Fruit fly (Drosophila melanogaster): ENCODE data around the gene CG2975.

Gene CG2975

DNA sequence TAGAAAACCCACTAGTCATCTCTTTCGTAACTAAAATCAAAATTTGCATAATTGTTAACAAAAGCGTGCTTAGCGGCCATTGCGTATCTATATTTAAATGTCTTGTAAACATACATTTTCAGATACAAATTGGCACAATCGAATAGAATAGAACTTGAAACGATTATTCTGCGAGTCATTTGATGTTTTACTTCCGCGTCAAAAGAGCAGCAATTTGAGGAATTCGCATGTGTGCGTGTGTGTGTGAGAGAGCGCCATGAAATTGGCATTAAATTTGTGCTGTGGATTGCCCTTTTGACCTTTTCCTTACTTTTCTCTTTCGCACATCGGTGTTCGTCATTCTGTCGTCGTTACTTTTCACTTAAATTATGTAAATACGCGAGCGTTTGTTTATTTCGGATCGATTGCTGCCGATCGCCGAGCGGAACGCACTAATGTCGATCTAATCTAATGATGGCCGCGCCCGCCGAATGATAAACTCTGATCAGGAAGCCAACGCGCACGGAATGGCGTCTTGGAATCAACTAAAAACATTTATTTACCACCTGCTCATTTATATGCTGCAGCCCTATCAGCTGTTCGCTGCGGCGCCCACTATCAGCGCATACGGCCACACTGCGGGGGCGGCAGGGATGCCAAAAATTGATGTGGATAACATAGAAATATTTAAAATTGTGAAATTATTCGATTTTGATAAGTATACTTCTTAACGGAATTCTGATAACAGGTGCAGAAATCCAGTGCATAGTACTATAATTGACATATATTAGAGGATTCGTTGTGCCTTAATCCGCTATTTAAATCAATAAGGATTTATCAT is 45.0 kb downstream of the CG2975 start (continued):
- TF ChIP-seq zen2 (GFP tag; IDR thresholded peaks at IDR 0.05; ENCODE audit: partially characterized antibody), result no peak; the same call in 2 of the 3 replicates
- no peak for TF ChIP-seq cato (GFP tag; optimal IDR thresholded peaks at IDR 0.05; ENCODE audit: borderline replicate concordance)
- TF ChIP-seq CG3847 (GFP tag; IDR thresholded peaks at IDR 0.05), result peak; percentile 70
- TF ChIP-seq Ssrp (tag; optimal IDR thresholded peaks at IDR 0.05), result no peak
- TF ChIP-seq crp (GFP tag; optimal IDR thresholded peaks at IDR 0.05), result peak; percentile 91 to 99
- no peak for TF ChIP-seq tup (GFP tag; optimal IDR thresholded peaks at IDR 0.05)
- peak; percentile 83 for TF ChIP-seq CG7987 (GFP tag; optimal IDR thresholded peaks at IDR 0.05)
- no peak for TF ChIP-seq hb (GFP tag; IDR thresholded peaks at IDR 0.05; ENCODE audit: partially characterized antibody)
- TF ChIP-seq CG12659 (GFP tag; optimal IDR thresholded peaks at IDR 0.05), result peak; percentile 84
- TF ChIP-seq her (GFP tag; optimal IDR thresholded peaks at IDR 0.05), result no peak
- TF ChIP-seq CG17612 (GFP tag; IDR thresholded peaks at IDR 0.05), result no peak
- TF ChIP-seq en (GFP tag; optimal IDR thresholded peaks at IDR 0.05), result no peak
- TF ChIP-seq da (GFP tag; optimal IDR thresholded peaks at IDR 0.05), result peak; percentile 68
- TF ChIP-seq Med (GFP tag), result peak; percentile 96
- no peak for TF ChIP-seq vnd (GFP tag; IDR thresholded peaks at IDR 0.05; ENCODE audit: partially characterized antibody)
- no peak for TF ChIP-seq BEAF-32 (GFP tag; optimal IDR thresholded peaks at IDR 0.05)
- TF ChIP-seq Gug (GFP tag; IDR thresholded peaks at IDR 0.05), result peak; percentile 54; the same call in 2 of the 4 replicates
- TF ChIP-seq insv (GFP tag; optimal IDR thresholded peaks at IDR 0.05), result peak in 1 of 2 experiments; percentile 44
- TF ChIP-seq Eip74EF (GFP tag; optimal IDR thresholded peaks at IDR 0.05), result peak in 1 of 2 experiments; percentile 85
- TF ChIP-seq CG7928 (GFP tag; optimal IDR thresholded peaks at IDR 0.05), result peak; percentile 99
- TF ChIP-seq z (GFP tag; IDR thresholded peaks at IDR 0.05), result 0 out of 3 replicates have a peak, but pooled peaks have one; percentile 25
- TF ChIP-seq CG11093 (GFP tag; IDR thresholded peaks at IDR 0.05), result no peak
- peak; percentile 57 for TF ChIP-seq kni (GFP tag; optimal IDR thresholded peaks at IDR 0.05)
- no peak for TF ChIP-seq Ravus (GFP tag; IDR thresholded peaks at IDR 0.05)
- no peak for TF ChIP-seq Sry-δ (GFP tag; optimal IDR thresholded peaks at IDR 0.05)
- TF ChIP-seq pb (GFP tag; optimal IDR thresholded peaks at IDR 0.05), result peak; percentile 5
- peak; percentile 66 for TF ChIP-seq oc (tag; optimal IDR thresholded peaks at IDR 0.05)
- TF ChIP-seq CG3163 (GFP tag; optimal IDR thresholded peaks at IDR 0.05), result peak; percentile 8
- peak; percentile 4 for TF ChIP-seq CG8388 (GFP tag; optimal IDR thresholded peaks at IDR 0.05)
- TF ChIP-seq D19B (GFP tag; optimal IDR thresholded peaks at IDR 0.05), result peak; percentile 15
- TF ChIP-seq hbn (GFP tag; IDR thresholded peaks at IDR 0.05; ENCODE audit: partially characterized antibody), result peak; percentile 24; the same call in 1 of the 2 replicates
- TF ChIP-seq CG11723 (GFP tag; optimal IDR thresholded peaks at IDR 0.05), result no peak
- TF ChIP-seq CG18764 (GFP tag; optimal IDR thresholded peaks at IDR 0.05), result no peak
- TF ChIP-seq CG18011 (GFP tag; optimal IDR thresholded peaks at IDR 0.05), result no peak
- TF ChIP-seq klu (GFP tag; IDR thresholded peaks at IDR 0.05), result peak; percentile 77
- TF ChIP-seq inv (GFP tag; IDR thresholded peaks at IDR 0.05; ENCODE audit: partially characterized antibody), result 0 out of 2 replicates have a peak, but pooled peaks have one; percentile 18
- no peak for TF ChIP-seq Six4 (GFP tag; optimal IDR thresholded peaks at IDR 0.05)
- no peak for TF ChIP-seq Neu2 (GFP tag; optimal IDR thresholded peaks at IDR 0.05; ENCODE audit: borderline replicate concordance)
- TF ChIP-seq HmgZ (tag; optimal IDR thresholded peaks at IDR 0.05), result peak; percentile 69
- peak; percentile 86 for TF ChIP-seq ci (GFP tag; IDR thresholded peaks at IDR 0.05)
- TF ChIP-seq CG10979 (tag; optimal IDR thresholded peaks at IDR 0.05), result no peak
- TF ChIP-seq CG2116 (GFP tag; optimal IDR thresholded peaks at IDR 0.05), result peak; percentile 31
- TF ChIP-seq run (tag; optimal IDR thresholded peaks at IDR 0.05), result peak; percentile 20
- peak; percentile 69 for TF ChIP-seq CG14441 (GFP tag; IDR thresholded peaks at IDR 0.05)
- TF ChIP-seq sim (GFP tag; IDR thresholded peaks at IDR 0.05), result peak; percentile 39; the same call in 1 of the 2 replicates
- TF ChIP-seq CG6254 (GFP tag; optimal IDR thresholded peaks at IDR 0.05), result no peak
- TF ChIP-seq crc (GFP tag; optimal IDR thresholded peaks at IDR 0.05), result no peak

Data from whole organism, embryonic.